Worm (Caenorhabditis elegans) whole organism, young adult: Measurements from ENCODE around the gene C28D4.8.
"Not testable (repeated sequence)": the region's sequence is repeated elsewhere in the genome, so short reads cannot be mapped to it uniquely, and the experiment has no call there.

Source experiments
- F55B11.4 ChIP-seq: sonication (generic microtip); optimal IDR thresholded peaks from 2 replicates; lab custom pipeline; 2016; ENCODE audit warnings: missing compliant biosample characterization, missing genetic modification characterization, borderline replicate concordance; ENCODE audit not compliant: insufficient read depth
- ZK185.1 ChIP-seq: sonication (generic microtip); optimal IDR thresholded peaks from 2 replicates; lab custom pipeline; 2016; ENCODE audit warnings: mild to moderate bottlenecking, missing genetic modification characterization, missing compliant biosample characterization; ENCODE audit not compliant: poor library complexity, severe bottlenecking
- ccch-3 ChIP-seq: fragments of 200-800 bp; sonication (Bioruptor generic); optimal IDR thresholded peaks from 2 replicates; lab custom pipeline; 2018; ENCODE audit warnings: mild to moderate bottlenecking, missing genetic modification characterization, missing compliant biosample characterization
- die-1 ChIP-seq: sonication (generic microtip); optimal IDR thresholded peaks from 2 replicates; lab custom pipeline; 2016; ENCODE audit warnings: missing genotype, mild to moderate bottlenecking, missing genetic modification characterization, missing compliant biosample characterization
- hmg-20 ChIP-seq: fragments of 200-800 bp; sonication (Bioruptor generic); IDR thresholded peaks from 2 replicates; pipeline ENCODE4 v1.3.6; 2022; ENCODE audit warnings: missing genetic modification reagents, missing genetic modification characterization, missing compliant biosample characterization
- nfya-1 ChIP-seq: sonication (generic microtip); optimal IDR thresholded peaks from 2 replicates; lab custom pipeline; 2017; ENCODE audit warnings: antibody characterized with exemption, missing compliant biosample characterization, missing genetic modification characterization, borderline replicate concordance; ENCODE audit not compliant: insufficient read depth
- pbrm-1 ChIP-seq: fragments of 200-800 bp; sonication (Bioruptor generic); IDR thresholded peaks from 2 replicates; pipeline ENCODE4 v1.3.6; 2022; ENCODE audit warnings: missing genetic modification reagents, missing genetic modification characterization, missing compliant biosample characterization
- snpc-3.4 ChIP-seq: sonication (generic microtip); optimal IDR thresholded peaks from 2 replicates; lab custom pipeline; 2017; ENCODE audit warnings: missing genetic modification characterization, mild to moderate bottlenecking, missing compliant biosample characterization, antibody characterized with exemption, moderate library complexity, missing genotype, missing genetic modification reagents
- tbx-9 ChIP-seq: sonication (generic microtip); optimal IDR thresholded peaks from 2 replicates; lab custom pipeline; 2016; ENCODE audit warnings: borderline replicate concordance, missing genetic modification characterization, inconsistent platforms, missing compliant biosample characterization

- TF ChIP-seq hmg-20; ccch-3 (GFP tag; lab: Kevin White, UChicago); nfya-1 (tag; lab: Kevin White, UChicago); F55B11.4 (tag; lab: Kevin White, UChicago); tbx-9 (tag; lab: Kevin White, UChicago); ZK185.1 (tag; lab: Kevin White, UChicago); die-1 (tag; lab: Kevin White, UChicago): not testable (repeated sequence)
- TF ChIP-seq snpc-3.4 (tag; lab: Kevin White, UChicago) (peak; percentile 51), pbrm-1 (GFP tag; lab: Robert Waterston, UW) (peak; percentile 37; the same call in 1 of the 2 replicates)
Observed at ce11 chrIV:9740851-9741549, 7.2 kb downstream of the C28D4.8 start, which contains the start of gene gln-6.
